Worm (Caenorhabditis elegans) whole organism, L4/young adult: ENCODE results near the gene helq-1.

Experiments
- dao-5 ChIP-seq: sonication (generic microtip); optimal IDR thresholded peaks from 2 replicates; lab custom pipeline; 2016; ENCODE audit warnings: missing genotype, missing genetic modification characterization, moderate library complexity, missing compliant biosample characterization
- him-1 ChIP-seq: sonication (generic microtip); optimal IDR thresholded peaks from 2 replicates; lab custom pipeline; 2016; ENCODE audit warnings: missing genotype, missing genetic modification reagents, missing genetic modification characterization, missing compliant biosample characterization

DNA sequence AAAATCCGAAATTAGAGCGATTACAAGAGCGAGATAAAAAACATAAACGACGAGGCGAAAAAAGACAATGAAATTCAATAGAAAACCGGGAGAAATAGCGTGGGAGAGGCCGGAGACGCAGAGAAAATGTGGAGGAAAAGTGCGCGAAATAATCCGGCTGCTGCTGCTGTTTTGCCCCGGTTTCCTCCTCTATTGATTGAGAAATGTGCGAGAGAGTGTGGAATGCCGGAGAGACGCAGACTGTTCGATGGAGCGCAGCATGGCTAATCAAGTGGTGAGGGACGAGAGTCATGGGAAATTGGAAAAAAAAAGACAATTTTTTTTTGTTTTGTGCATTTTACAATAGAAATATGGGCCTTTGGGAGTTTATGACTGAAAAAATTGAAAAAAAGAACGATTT, 11.3 kb upstream of the helq-1 start:
- TF ChIP-seq him-1 (tag; lab: Kevin White, UChicago) (no peak), dao-5 (tag; lab: Kevin White, UChicago) (no peak)
